Fruit fly (Drosophila melanogaster) whole organism, embryonic: Measurements from ENCODE around the gene mgr.

Experiments used
- Bteb2 ChIP-seq: fragments of 200-800 bp; sonication (Bioruptor generic); optimal IDR thresholded peaks from 2 replicates; lab custom pipeline; 2016; ENCODE audit warnings: missing biosample characterization, missing genetic modification characterization
- CG11247 ChIP-seq: fragments of 200-800 bp; sonication (Bioruptor generic); IDR thresholded peaks from 2 replicates; pipeline ENCODE4 v1.3.6; 2022; ENCODE audit warnings: missing biosample characterization, missing genetic modification characterization
- CG11504 ChIP-seq: fragments of 200-800 bp; sonication (Bioruptor generic); optimal IDR thresholded peaks from 3 replicates; lab custom pipeline; 2019; ENCODE audit warnings: missing biosample characterization, mild to moderate bottlenecking, missing genetic modification characterization, moderate library complexity
- CG11695 ChIP-seq: fragments of 200-800 bp; sonication (Bioruptor generic); IDR thresholded peaks from 3 replicates; pipeline ENCODE4 v1.3.6; 2022; ENCODE audit warnings: missing biosample characterization, missing genetic modification characterization
- CG12659 ChIP-seq: fragments of 200-800 bp; sonication (Bioruptor generic); optimal IDR thresholded peaks from 3 replicates; lab custom pipeline; 2017; ENCODE audit warnings: mild to moderate bottlenecking, missing biosample characterization, missing genetic modification reagents, missing genetic modification characterization
- CG13296 ChIP-seq: fragments of 200-800 bp; sonication (Bioruptor generic); optimal IDR thresholded peaks from 3 replicates; lab custom pipeline; 2018; ENCODE audit warnings: missing biosample characterization, mild to moderate bottlenecking, missing genetic modification characterization
- CG15073 ChIP-seq: fragments of 200-800 bp; sonication (Bioruptor generic); optimal IDR thresholded peaks from 2 replicates; lab custom pipeline; 2016; ENCODE audit warnings: missing biosample characterization, missing genetic modification characterization
- CG16779 ChIP-seq: fragments of 200-800 bp; sonication (Bioruptor generic); IDR thresholded peaks from 2 replicates; pipeline ENCODE4 v1.3.6; 2022; ENCODE audit warnings: missing biosample characterization, missing genetic modification characterization
- CG17359 ChIP-seq: fragments of 200-800 bp; sonication (Bioruptor generic); optimal IDR thresholded peaks from 3 replicates; lab custom pipeline; 2018; ENCODE audit warnings: missing biosample characterization, mild to moderate bottlenecking, missing genetic modification characterization, moderate library complexity
- CG2678 ChIP-seq: fragments of 200-800 bp; sonication (Bioruptor generic); optimal IDR thresholded peaks from 3 replicates; lab custom pipeline; 2019; ENCODE audit warnings: missing biosample characterization, mild to moderate bottlenecking, missing genetic modification characterization, moderate library complexity
- CG30431 ChIP-seq: fragments of 200-800 bp; sonication (Bioruptor generic); optimal IDR thresholded peaks from 2 replicates; lab custom pipeline; 2017; ENCODE audit warnings: missing biosample characterization, missing genetic modification characterization
- CG31224 ChIP-seq: fragments of 200-800 bp; sonication (Bioruptor generic); IDR thresholded peaks from 2 replicates; pipeline ENCODE4 v1.3.6; 2022; ENCODE audit warnings: missing biosample characterization, missing genetic modification characterization
- CG33213 ChIP-seq: fragments of 200-800 bp; sonication (Bioruptor generic); optimal IDR thresholded peaks from 3 replicates; lab custom pipeline; 2016; ENCODE audit warnings: missing biosample characterization, missing genetic modification characterization
- CG34376 ChIP-seq: fragments of 200-800 bp; sonication (Bioruptor generic); optimal IDR thresholded peaks from 2 replicates; lab custom pipeline; 2018; ENCODE audit warnings: missing biosample characterization, mild to moderate bottlenecking, missing genetic modification characterization
- CG43689 ChIP-seq: fragments of 200-800 bp; sonication (Bioruptor generic); IDR thresholded peaks from 2 replicates; pipeline ENCODE4 v1.3.6; 2022; ENCODE audit warnings: missing biosample characterization, missing genetic modification characterization
- CG4820 ChIP-seq: fragments of 200-800 bp; sonication (Bioruptor generic); optimal IDR thresholded peaks from 3 replicates; lab custom pipeline; 2016; ENCODE audit warnings: missing biosample characterization, missing genetic modification characterization
- CG9727 ChIP-seq: fragments of 200-800 bp; sonication (Bioruptor generic); optimal IDR thresholded peaks from 3 replicates; lab custom pipeline; 2017; ENCODE audit warnings: missing biosample characterization, mild to moderate bottlenecking, missing genetic modification characterization
- Dfd ChIP-seq, 2 experiments: fragments of >200 bp; optimal IDR thresholded peaks; 2 replicates each; lab custom pipeline; 2017; ENCODE audit warnings: missing biosample characterization in 2 of 2, missing genetic modification characterization in 2 of 2
- Ets65A ChIP-seq: fragments of 200-800 bp; sonication (Bioruptor generic); peaks from one replicate; lab custom pipeline; 2016; ENCODE audit warnings: missing biosample characterization, missing genetic modification characterization
- Hsf ChIP-seq: fragments of 200-800 bp; sonication (Bioruptor generic); optimal IDR thresholded peaks from 3 replicates; lab custom pipeline; 2016; ENCODE audit warnings: missing biosample characterization, missing genetic modification characterization
- Lim3 ChIP-seq: fragments of 200-800 bp; sonication (Bioruptor generic); IDR thresholded peaks from 2 replicates; pipeline ENCODE4 v1.3.6; 2022; ENCODE audit warnings: missing biosample characterization, missing genetic modification characterization
- NK7.1 ChIP-seq: fragments of 200-800 bp; sonication (Bioruptor generic); optimal IDR thresholded peaks from 3 replicates; lab custom pipeline; 2016; ENCODE audit warnings: missing biosample characterization, missing genetic modification characterization
- Nf-YC ChIP-seq: fragments of 200-800 bp; optimal IDR thresholded peaks from 3 replicates; lab custom pipeline; 2019; ENCODE audit warnings: missing biosample characterization, mild to moderate bottlenecking, missing genetic modification characterization, moderate library complexity
- Oaz ChIP-seq: fragments of 200-800 bp; sonication (Bioruptor generic); IDR thresholded peaks from 2 replicates; pipeline ENCODE4 v1.3.6; 2022; ENCODE audit warnings: missing biosample characterization, missing genetic modification characterization
- PHDP ChIP-seq: fragments of 200-800 bp; sonication (Bioruptor generic); optimal IDR thresholded peaks from 3 replicates; lab custom pipeline; 2018; ENCODE audit warnings: missing biosample characterization, mild to moderate bottlenecking, missing genetic modification characterization, moderate library complexity
- Sox100B ChIP-seq: fragments of 200-800 bp; sonication (Bioruptor generic); optimal IDR thresholded peaks from 3 replicates; lab custom pipeline; 2018; ENCODE audit warnings: missing biosample characterization, mild to moderate bottlenecking, missing genetic modification characterization
- ab ChIP-seq: fragments of 200-800 bp; sonication (Bioruptor generic); optimal IDR thresholded peaks from 2 replicates; lab custom pipeline; 2016; ENCODE audit warnings: missing biosample characterization, missing genetic modification characterization
- al ChIP-seq: fragments of 200-800 bp; sonication (Bioruptor generic); IDR thresholded peaks from 2 replicates; pipeline ENCODE4 v1.3.6; 2022; ENCODE audit warnings: missing biosample characterization, missing genetic modification characterization
- ase ChIP-seq: fragments of 200-800 bp; sonication (Bioruptor generic); IDR thresholded peaks from 3 replicates; pipeline ENCODE4 v1.3.6; 2022; ENCODE audit warnings: missing biosample characterization, missing genetic modification characterization
- ato ChIP-seq: fragments of 200-800 bp; sonication (Bioruptor generic); IDR thresholded peaks from 2 replicates; pipeline ENCODE4 v1.3.6; 2022; ENCODE audit warnings: missing biosample characterization, missing genetic modification characterization; ENCODE audit not compliant: partially characterized antibody
- bab2 ChIP-seq: fragments of 200-800 bp; sonication (Bioruptor generic); optimal IDR thresholded peaks from 2 replicates; lab custom pipeline; 2016; ENCODE audit warnings: missing biosample characterization, missing genetic modification characterization
- chif ChIP-seq, 2 experiments: fragments of 200-800 bp; sonication (Bioruptor generic); optimal IDR thresholded peaks; 3 replicates each; lab custom pipeline; 2016; ENCODE audit warnings: missing biosample characterization in 2 of 2, missing genetic modification characterization in 2 of 2
- chinmo ChIP-seq: fragments of 200-800 bp; sonication (Bioruptor generic); IDR thresholded peaks from 4 replicates; pipeline ENCODE4 v1.3.6; 2022; ENCODE audit warnings: missing biosample characterization, missing genetic modification characterization; ENCODE audit not compliant: partially characterized antibody
- chn ChIP-seq: fragments of 200-800 bp; sonication (Bioruptor generic); optimal IDR thresholded peaks from 2 replicates; lab custom pipeline; 2016; ENCODE audit warnings: missing biosample characterization, missing genetic modification characterization
- ci ChIP-seq: fragments of 200-800 bp; sonication (Bioruptor generic); IDR thresholded peaks from 3 replicates; pipeline ENCODE4 v1.3.6; 2022; ENCODE audit warnings: missing biosample characterization, missing genetic modification characterization
- crp ChIP-seq, 2 experiments: fragments of 200-800 bp; sonication (Bioruptor generic); optimal IDR thresholded peaks; 2 replicates in 1 of 2; 3 replicates in 1 of 2; lab custom pipeline; 2017; ENCODE audit warnings: missing biosample characterization in 2 of 2, missing genetic modification characterization in 2 of 2, mild to moderate bottlenecking in 1 of 2, moderate library complexity in 1 of 2
- ems ChIP-seq: fragments of 200-800 bp; sonication (Bioruptor generic); optimal IDR thresholded peaks from 3 replicates; lab custom pipeline; 2016; ENCODE audit warnings: missing biosample characterization, missing genetic modification characterization
- hbn ChIP-seq: fragments of 200-800 bp; sonication (Bioruptor generic); IDR thresholded peaks from 2 replicates; pipeline ENCODE4 v1.3.6; 2022; ENCODE audit warnings: missing biosample characterization, missing genetic modification characterization; ENCODE audit not compliant: partially characterized antibody
- jing ChIP-seq: fragments of 200-800 bp; sonication (Bioruptor generic); optimal IDR thresholded peaks from 2 replicates; lab custom pipeline; 2018; ENCODE audit warnings: missing biosample characterization, mild to moderate bottlenecking, missing genetic modification characterization
- ken ChIP-seq: fragments of 200-800 bp; sonication (Bioruptor generic); IDR thresholded peaks from 3 replicates; pipeline ENCODE4 v1.3.6; 2022; ENCODE audit warnings: missing biosample characterization, missing genetic modification characterization
- kni ChIP-seq: fragments of 200-800 bp; sonication (Bioruptor generic); optimal IDR thresholded peaks from 3 replicates; lab custom pipeline; 2017; ENCODE audit warnings: mild to moderate bottlenecking, missing biosample characterization, missing genetic modification reagents, missing genetic modification characterization
- lbe ChIP-seq: fragments of 200-800 bp; sonication (Bioruptor generic); optimal IDR thresholded peaks from 2 replicates; lab custom pipeline; 2016; ENCODE audit warnings: missing biosample characterization, mild to moderate bottlenecking, missing genetic modification characterization
- luna ChIP-seq: fragments of 200-800 bp; sonication (Bioruptor generic); optimal IDR thresholded peaks from 2 replicates; lab custom pipeline; 2016; ENCODE audit warnings: missing biosample characterization, missing genetic modification characterization
- otp ChIP-seq: fragments of 200-800 bp; sonication (Bioruptor generic); IDR thresholded peaks from 3 replicates; pipeline ENCODE4, ENCODE4 v1.3.6; 2022; ENCODE audit warnings: missing biosample characterization, missing genetic modification characterization
- ro ChIP-seq: fragments of 200-800 bp; sonication (Bioruptor generic); IDR thresholded peaks from 2 replicates; pipeline ENCODE4 v1.3.6; 2022; ENCODE audit warnings: missing biosample characterization, missing genetic modification characterization
- shn ChIP-seq: fragments of 200-800 bp; sonication (Bioruptor generic); optimal IDR thresholded peaks from 3 replicates; lab custom pipeline; 2016; ENCODE audit warnings: missing biosample characterization, missing genetic modification characterization
- tgo ChIP-seq: fragments of 200-800 bp; sonication (Bioruptor generic); IDR thresholded peaks from 3 replicates; pipeline ENCODE4 v1.3.6; 2022; ENCODE audit warnings: missing biosample characterization, missing genetic modification characterization
- unc-4 ChIP-seq: fragments of 200-800 bp; sonication (Bioruptor generic); IDR thresholded peaks from 2 replicates; pipeline ENCODE4 v1.3.6; 2022; ENCODE audit warnings: missing biosample characterization, missing genetic modification characterization; ENCODE audit not compliant: partially characterized antibody

Gene mgr

dm6 chr3R:11458022-11458850, 48.6 kb upstream of the mgr start (continued):
- TF ChIP-seq CG2678 (tag; lab: Kevin White, UChicago): peak; percentile 79
- TF ChIP-seq Ets65A (GFP tag; lab: Kevin White, UChicago): peak; percentile 88
- peak; percentile 73 for TF ChIP-seq CG11695 (GFP tag; lab: Robert Waterston, UW)
- TF ChIP-seq bab2: peak; percentile 47
- peak; percentile 41 for TF ChIP-seq chn (GFP tag; lab: Kevin White, UChicago)
- TF ChIP-seq CG31224: peak; percentile 68; the same call in 1 of the 2 replicates
- TF ChIP-seq chif (GFP tag; optimal IDR thresholded peaks at IDR 0.05; lab: Kevin White, UChicago): peak; percentile 20 to 63
- no peak for TF ChIP-seq ato
- TF ChIP-seq CG43689 (GFP tag; lab: Robert Waterston, UW): 0 out of 2 replicates have a peak, but pooled peaks have one; percentile 26
- no peak for TF ChIP-seq CG34376 (GFP tag; lab: Kevin White, UChicago)
- TF ChIP-seq chinmo: peak; percentile 43; the same call in 2 of the 4 replicates
- peak; percentile 67 for TF ChIP-seq PHDP
- TF ChIP-seq CG30431: peak; percentile 55
- TF ChIP-seq CG33213: no peak
- peak; percentile 31 for TF ChIP-seq Sox100B
- TF ChIP-seq Nf-YC: no peak
- TF ChIP-seq unc-4 (GFP tag; lab: Robert Waterston, UW): no peak
- peak; percentile 45; the same call in 1 of the 2 replicates for TF ChIP-seq CG16779 (GFP tag; lab: Robert Waterston, UW)
- TF ChIP-seq al (GFP tag; lab: Robert Waterston, UW): peak; percentile 78
- peak; percentile 63 for TF ChIP-seq CG17359 (tag; lab: Kevin White, UChicago)
- TF ChIP-seq CG11247 (GFP tag; lab: Robert Waterston, UW): peak; percentile 81
- peak; percentile 52 for TF ChIP-seq CG13296
- TF ChIP-seq shn (GFP tag; lab: Kevin White, UChicago): peak; percentile 51
- TF ChIP-seq tgo (GFP tag; lab: Robert Waterston, UW): peak; percentile 85
- peak; percentile 54 for TF ChIP-seq CG12659 (GFP tag; lab: Kevin White, UChicago)
- peak; percentile 69; the same call in 2 of the 3 replicates for TF ChIP-seq ase (GFP tag; lab: Robert Waterston, UW)
- TF ChIP-seq luna (GFP tag; lab: Kevin White, UChicago): peak; percentile 45
- TF ChIP-seq CG9727 (GFP tag; lab: Kevin White, UChicago): peak; percentile 60
- TF ChIP-seq crp (GFP tag; optimal IDR thresholded peaks at IDR 0.05; lab: Kevin White, UChicago): peak in 1 of 2 experiments; percentile 4
- TF ChIP-seq kni: no peak
- peak; percentile 44 for TF ChIP-seq Hsf (GFP tag; lab: Kevin White, UChicago)
- TF ChIP-seq ken: peak; percentile 43; the same call in 1 of the 3 replicates
- peak; percentile 58 for TF ChIP-seq ems (GFP tag; lab: Kevin White, UChicago)
- TF ChIP-seq CG15073 (GFP tag; lab: Kevin White, UChicago): no peak
- TF ChIP-seq ci (GFP tag; lab: Robert Waterston, UW): peak; percentile 76; the same call in 2 of the 3 replicates
- TF ChIP-seq CG4820 (GFP tag; lab: Kevin White, UChicago): peak; percentile 51
- TF ChIP-seq Oaz (GFP tag; lab: Robert Waterston, UW): peak; percentile 47; the same call in 1 of the 2 replicates
- peak; percentile 28 for TF ChIP-seq ab (GFP tag; lab: Kevin White, UChicago)
- TF ChIP-seq ro (GFP tag; lab: Robert Waterston, UW): 0 out of 2 replicates have a peak, but pooled peaks have one; percentile 49
- TF ChIP-seq lbe (GFP tag; lab: Kevin White, UChicago): no peak
- peak; percentile 67; the same call in 2 of the 3 replicates for TF ChIP-seq otp (GFP tag; lab: Robert Waterston, UW)
- TF ChIP-seq jing (GFP tag; lab: Kevin White, UChicago): peak; percentile 18
- peak; percentile 22 for TF ChIP-seq NK7.1
- no peak for TF ChIP-seq Lim3 (GFP tag; lab: Robert Waterston, UW)
- TF ChIP-seq hbn (GFP tag; lab: Robert Waterston, UW): no peak
- TF ChIP-seq Bteb2 (GFP tag; lab: Kevin White, UChicago): peak; percentile 28
- TF ChIP-seq Dfd (GFP tag; optimal IDR thresholded peaks at IDR 0.05; lab: Kevin White, UChicago): no peak
- peak; percentile 73 for TF ChIP-seq CG11504 (tag; lab: Kevin White, UChicago)
